Worm (Caenorhabditis elegans): ENCODE results near the gene acs-6.
A peak's percentile ranks its signal among the peaks of the same experiment; 100 is the strongest.

Gene acs-6

DNA sequence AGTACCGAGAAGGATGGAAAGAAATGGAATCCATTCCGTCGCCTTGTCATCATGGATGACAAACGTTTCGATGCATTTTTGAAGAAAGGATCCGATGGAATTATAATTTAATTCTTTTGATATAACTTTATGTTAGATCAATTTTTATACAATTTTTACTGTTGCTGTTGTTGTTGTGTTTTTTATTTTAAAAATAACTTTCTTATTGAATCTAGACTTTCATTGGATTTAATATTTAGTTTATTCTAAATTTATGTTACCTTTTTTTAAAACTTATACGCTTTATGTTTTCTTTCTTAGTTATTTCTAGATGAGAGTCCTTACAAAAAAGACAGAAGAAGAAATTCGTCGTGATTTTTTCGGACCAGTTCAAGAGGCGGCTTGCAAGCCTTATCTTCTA, 6.8 kb upstream of the acs-6 start, which contains the start of gene ZK1127.3:
Gene ZK1127.3 (plus strand): TSS at position 301 of the 400 bp plus-strand sequence.
- no peak for TF ChIP-seq fos-1 (tag; optimal IDR thresholded peaks at IDR 0.05)
- TF ChIP-seq nhr-129 (tag; optimal IDR thresholded peaks at IDR 0.05) = no peak
- TF ChIP-seq nhr-10 (tag; optimal IDR thresholded peaks at IDR 0.05) = no peak
- TF ChIP-seq snpc-4 (tag; optimal IDR thresholded peaks at IDR 0.05) = no peak
- TF ChIP-seq mbf-1 (tag; optimal IDR thresholded peaks at IDR 0.05) = no peak
- no peak for TF ChIP-seq R02D3.7 (tag; optimal IDR thresholded peaks at IDR 0.05)
- no peak for TF ChIP-seq nhr-237 (tag; optimal IDR thresholded peaks at IDR 0.05)
- no peak for TF ChIP-seq ztf-4 (tag; optimal IDR thresholded peaks at IDR 0.05)
- no peak for TF ChIP-seq zag-1 (tag; optimal IDR thresholded peaks at IDR 0.05)
- no peak for TF ChIP-seq dmd-4 (tag; optimal IDR thresholded peaks at IDR 0.05)
- no peak for TF ChIP-seq gmeb-1 (tag; optimal IDR thresholded peaks at IDR 0.05)
- TF ChIP-seq unc-55 (GFP tag; optimal IDR thresholded peaks at IDR 0.05) = no peak
- TF ChIP-seq sma-9 (GFP tag; optimal IDR thresholded peaks at IDR 0.05) = no peak
- no peak for TF ChIP-seq sma-9 (tag; optimal IDR thresholded peaks at IDR 0.05)
- no peak for TF ChIP-seq crh-2 (tag; optimal IDR thresholded peaks at IDR 0.05)
- no peak for TF ChIP-seq ceh-82 (tag; optimal IDR thresholded peaks at IDR 0.05)

DNA sequence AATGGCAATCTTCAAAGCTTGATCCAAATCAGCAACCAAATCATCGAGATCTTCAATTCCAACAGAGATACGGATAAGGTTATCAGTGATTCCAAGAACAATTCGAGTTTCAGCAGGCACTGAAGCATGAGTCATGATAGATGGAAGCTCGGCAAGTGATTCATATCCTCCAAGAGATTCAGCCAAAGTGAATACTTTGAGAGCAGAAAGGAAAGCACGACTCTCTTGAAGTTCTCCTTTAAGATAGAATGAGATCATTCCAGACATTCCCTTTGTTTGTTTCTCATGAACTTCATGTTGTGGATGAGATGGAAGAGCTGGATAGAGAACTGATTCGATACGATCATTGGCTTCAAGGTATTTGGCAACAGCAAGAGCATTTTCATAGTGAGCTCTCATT, 5.5 kb upstream of the acs-6 start:
- no peak for TF ChIP-seq lin-11 (tag; optimal IDR thresholded peaks at IDR 0.05)
- TF ChIP-seq sma-9 (GFP tag; optimal IDR thresholded peaks at IDR 0.05) = peak; percentile 2
- no peak for TF ChIP-seq sma-9 (tag; optimal IDR thresholded peaks at IDR 0.05)

DNA sequence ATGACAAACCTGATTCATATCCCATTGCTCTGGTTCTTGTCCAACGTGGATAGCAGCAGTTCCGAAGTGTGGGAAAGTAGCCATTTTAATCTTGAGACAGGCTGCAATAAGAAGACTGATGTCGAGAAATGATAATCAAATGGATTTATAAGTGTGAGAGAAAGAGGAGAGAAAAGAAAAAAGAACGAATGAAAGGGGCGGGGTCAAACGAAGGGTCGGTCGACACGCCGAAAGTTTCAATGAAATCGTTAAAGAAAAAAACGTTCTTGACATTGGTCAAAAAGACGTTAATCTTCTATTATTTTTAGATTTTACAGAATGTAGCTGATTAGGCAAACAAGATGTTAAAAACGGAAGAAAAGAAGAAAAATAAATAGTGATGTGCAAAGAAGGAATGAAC, 4.0 kb upstream of the acs-6 start, which contains the start of gene cth-2:
Gene cth-2 (minus strand): TSS at position 101 of the 400 bp plus-strand sequence.
- no peak for TF ChIP-seq snpc-4 (tag; optimal IDR thresholded peaks at IDR 0.05)
- TF ChIP-seq nhr-25 (tag; optimal IDR thresholded peaks at IDR 0.05) = peak; percentile 13

DNA sequence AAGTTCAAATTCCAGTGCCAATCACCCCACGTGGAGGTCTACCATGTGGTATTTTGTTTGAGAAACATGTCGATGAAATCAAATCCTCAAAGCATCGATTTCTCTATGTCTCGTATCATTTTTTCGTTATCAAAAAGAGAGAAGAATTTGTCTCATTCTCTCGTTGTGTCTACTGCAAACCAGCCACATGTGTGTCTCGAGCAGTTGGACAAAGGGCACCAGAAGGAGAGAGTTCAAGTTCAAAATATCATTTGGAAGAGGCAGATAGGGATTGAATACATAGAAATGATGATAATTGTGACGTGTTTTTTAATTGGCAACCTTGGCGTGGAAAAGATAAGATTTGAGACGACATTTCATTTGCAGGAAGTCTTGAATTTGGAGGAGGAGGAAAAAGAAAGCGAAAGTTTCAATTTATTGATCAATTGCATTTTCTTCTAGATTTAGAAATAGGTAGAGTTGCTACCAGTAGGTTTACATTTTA, 2.5 kb upstream of the acs-6 start:
- TF ChIP-seq sma-3 (GFP tag; optimal IDR thresholded peaks at IDR 0.05) = peak; percentile 53
- peak; percentile 79 for TF ChIP-seq blmp-1 (tag; optimal IDR thresholded peaks at IDR 0.05; ENCODE audit: insufficient read depth)
- no peak for TF ChIP-seq R02D3.7 (tag; optimal IDR thresholded peaks at IDR 0.05)
- TF ChIP-seq Y55F3AM.14 (GFP tag; optimal IDR thresholded peaks at IDR 0.05) = no peak
- peak; percentile 95 for TF ChIP-seq sma-9 (GFP tag; optimal IDR thresholded peaks at IDR 0.05)
- no peak for TF ChIP-seq sma-9 (tag; optimal IDR thresholded peaks at IDR 0.05)
- TF ChIP-seq F13H6.1 (tag; optimal IDR thresholded peaks at IDR 0.05) = peak; percentile 72
- TF ChIP-seq gmeb-1 (tag; optimal IDR thresholded peaks at IDR 0.05) = peak; percentile 38
- no peak for TF ChIP-seq sem-4 (tag; optimal IDR thresholded peaks at IDR 0.05)
- peak; percentile 36 for TF ChIP-seq ztf-4 (tag; optimal IDR thresholded peaks at IDR 0.05)
- TF ChIP-seq egl-27 (tag; optimal IDR thresholded peaks at IDR 0.05) = peak; percentile 20
- peak; percentile 73 for TF ChIP-seq nhr-6 (tag; optimal IDR thresholded peaks at IDR 0.05)
- TF ChIP-seq crh-2 (tag; optimal IDR thresholded peaks at IDR 0.05) = peak; percentile 85
- no peak for TF ChIP-seq nhr-12 (tag; optimal IDR thresholded peaks at IDR 0.05)
- TF ChIP-seq nhr-21 (tag; optimal IDR thresholded peaks at IDR 0.05) = peak; percentile 62
- TF ChIP-seq mab-5 (tag; optimal IDR thresholded peaks at IDR 0.05) = peak; percentile 3
- peak; percentile 84 for TF ChIP-seq nhr-129 (tag; optimal IDR thresholded peaks at IDR 0.05)
- TF ChIP-seq skn-1 (tag; optimal IDR thresholded peaks at IDR 0.05) = peak; percentile 89
- TF ChIP-seq nhr-11 (tag; optimal IDR thresholded peaks at IDR 0.05) = no peak
- TF ChIP-seq ama-1 (optimal IDR thresholded peaks at IDR 0.05) = no peak
- TF ChIP-seq mdl-1 (tag; optimal IDR thresholded peaks at IDR 0.05) = peak in 1 of 2 experiments; percentile 48
- TF ChIP-seq fos-1 (tag; optimal IDR thresholded peaks at IDR 0.05) = peak; percentile 83
- TF ChIP-seq unc-39 (tag; optimal IDR thresholded peaks at IDR 0.05) = no peak
- TF ChIP-seq nhr-25 (tag; optimal IDR thresholded peaks at IDR 0.05) = peak; percentile 48
- TF ChIP-seq elt-1 (tag; optimal IDR thresholded peaks at IDR 0.05) = no peak
- no peak for TF ChIP-seq elt-3 (tag; optimal IDR thresholded peaks at IDR 0.05)
- TF ChIP-seq lsy-2 (tag; optimal IDR thresholded peaks at IDR 0.05) = peak in 1 of 2 experiments; percentile 58
- TF ChIP-seq lin-13 (GFP tag; optimal IDR thresholded peaks at IDR 0.05) = peak; percentile 11
